Worm (Caenorhabditis elegans) whole organism, young adult: ENCODE results near the gene Y46G5A.18.

Source experiments
- B0019.2 ChIP-seq: fragments of 200-800 bp; sonication (Bioruptor generic); conservative IDR thresholded peaks from 2 replicates; pipeline ENCODE4 v1.3.6; 2022; ENCODE audit warnings: missing genetic modification reagents, missing genetic modification characterization, missing compliant biosample characterization
- F39B2.1 ChIP-seq: fragments of 200-800 bp; sonication (Bioruptor generic); IDR thresholded peaks from 2 replicates; pipeline ENCODE4 v1.3.6; 2022; ENCODE audit warnings: missing genetic modification reagents, missing genetic modification characterization, missing compliant biosample characterization
- Y53F4B.3 ChIP-seq: fragments of 200-800 bp; sonication (Bioruptor generic); IDR thresholded peaks from 2 replicates; pipeline ENCODE4 v1.3.6; 2022; ENCODE audit warnings: missing genetic modification reagents, missing genetic modification characterization, missing compliant biosample characterization
- Y56A3A.18 ChIP-seq: fragments of 200-800 bp; sonication (Bioruptor generic); IDR thresholded peaks from 2 replicates; pipeline ENCODE4 v1.3.6; 2022; ENCODE audit warnings: missing genetic modification reagents, missing genetic modification characterization, missing compliant biosample characterization
- Y95B8A.8 ChIP-seq: fragments of 200-800 bp; sonication (Bioruptor generic); IDR thresholded peaks from 2 replicates; pipeline ENCODE4 v1.3.6; 2022; ENCODE audit warnings: missing genetic modification reagents, missing genetic modification characterization, missing compliant biosample characterization
- aptf-3 ChIP-seq: fragments of 200-800 bp; sonication (Bioruptor generic); IDR thresholded peaks from 2 replicates; pipeline ENCODE4 v1.3.6; 2022; ENCODE audit warnings: missing genetic modification characterization, missing compliant biosample characterization
- atf-7 ChIP-seq: sonication (generic microtip); optimal IDR thresholded peaks from 2 replicates; lab custom pipeline; 2017; ENCODE audit warnings: mild to moderate bottlenecking, missing genetic modification characterization, missing compliant biosample characterization
- attf-5 ChIP-seq: fragments of 200-800 bp; sonication (Bioruptor generic); optimal IDR thresholded peaks from 2 replicates; lab custom pipeline; 2018; ENCODE audit warnings: mild to moderate bottlenecking, missing genetic modification characterization, missing compliant biosample characterization
- ceh-79 ChIP-seq: sonication (generic microtip); optimal IDR thresholded peaks from 2 replicates; lab custom pipeline; 2017; ENCODE audit warnings: mild to moderate bottlenecking, missing genetic modification characterization, missing compliant biosample characterization
- chd-7 ChIP-seq: sonication (generic microtip); optimal IDR thresholded peaks from 2 replicates; lab custom pipeline; 2016; ENCODE audit warnings: mild to moderate bottlenecking, missing genetic modification characterization, moderate library complexity, missing compliant biosample characterization
- die-1 ChIP-seq: sonication (generic microtip); optimal IDR thresholded peaks from 2 replicates; lab custom pipeline; 2016; ENCODE audit warnings: missing genotype, mild to moderate bottlenecking, missing genetic modification characterization, missing compliant biosample characterization
- dox-1 ChIP-seq: fragments of 200-800 bp; sonication (Bioruptor generic); IDR thresholded peaks from 2 replicates; pipeline ENCODE4 v1.3.6; 2022; ENCODE audit warnings: missing genetic modification reagents, missing genetic modification characterization, missing compliant biosample characterization
- dpl-1 ChIP-seq: fragments of 150-350 bp; optimal IDR thresholded peaks from 2 replicates; lab custom pipeline; 2014; ENCODE audit warnings: missing biosample characterization, missing genetic modification reagents, missing genetic modification characterization
- efl-1 ChIP-seq: fragments of 150-350 bp; optimal IDR thresholded peaks from 2 replicates; lab custom pipeline; 2014; ENCODE audit warnings: missing biosample characterization, missing genetic modification reagents, missing genetic modification characterization
- fkh-3 ChIP-seq: sonication (generic microtip); optimal IDR thresholded peaks from 2 replicates; lab custom pipeline; 2016; ENCODE audit warnings: mild to moderate bottlenecking, missing genetic modification characterization, missing compliant biosample characterization
- hlh-12 ChIP-seq: sonication (generic microtip); optimal IDR thresholded peaks from 2 replicates; lab custom pipeline; 2016; ENCODE audit warnings: missing genetic modification characterization, missing compliant biosample characterization
- hmg-1.2 ChIP-seq: fragments of 200-800 bp; sonication (Bioruptor generic); IDR thresholded peaks from 2 replicates; pipeline ENCODE4 v1.3.6; 2022; ENCODE audit warnings: missing genetic modification reagents, missing genetic modification characterization, missing compliant biosample characterization
- hmg-20 ChIP-seq: fragments of 200-800 bp; sonication (Bioruptor generic); IDR thresholded peaks from 2 replicates; pipeline ENCODE4 v1.3.6; 2022; ENCODE audit warnings: missing genetic modification reagents, missing genetic modification characterization, missing compliant biosample characterization
- hrde-1 ChIP-seq: sonication (generic microtip); optimal IDR thresholded peaks from 2 replicates; lab custom pipeline; 2016; ENCODE audit warnings: missing genetic modification characterization, mild to moderate bottlenecking, missing compliant biosample characterization, moderate library complexity, missing genotype, missing genetic modification reagents, borderline replicate concordance
- lin-26 ChIP-seq: fragments of 200-800 bp; sonication (Bioruptor generic); IDR thresholded peaks from 2 replicates; pipeline ENCODE4 v1.3.6; 2022; ENCODE audit warnings: missing genetic modification reagents, missing genetic modification characterization, missing compliant biosample characterization
- lin-35 ChIP-seq, 3 experiments: fragments of 150-350 bp in 2 of 3; sonication (generic microtip) in 1 of 3; optimal IDR thresholded peaks; 2 replicates each; lab custom pipeline; 2014 to 2018; ENCODE audit warnings: missing biosample characterization in 3 of 3, missing genetic modification characterization in 3 of 3, missing genetic modification reagents in 3 of 3
- lsl-1 ChIP-seq: fragments of 200-800 bp; sonication (Bioruptor generic); optimal IDR thresholded peaks from 2 replicates; lab custom pipeline; 2018; ENCODE audit warnings: mild to moderate bottlenecking, missing genetic modification characterization, moderate library complexity, missing compliant biosample characterization
- madf-8 ChIP-seq: fragments of 200-800 bp; sonication (Bioruptor generic); conservative IDR thresholded peaks from 2 replicates; pipeline ENCODE4 v1.3.6; 2022; ENCODE audit warnings: missing genetic modification reagents, missing genetic modification characterization, missing compliant biosample characterization
- mes-4 ChIP-seq: sonication (generic microtip); optimal IDR thresholded peaks from 2 replicates; lab custom pipeline; 2016; ENCODE audit warnings: missing genotype, missing genetic modification characterization, missing compliant biosample characterization
- nfya-2 ChIP-seq: fragments of 200-800 bp; sonication (Bioruptor generic); IDR thresholded peaks from 2 replicates; pipeline ENCODE4 v1.3.6; 2022; ENCODE audit warnings: missing genetic modification reagents, missing genetic modification characterization, missing compliant biosample characterization
- nfyb-1 ChIP-seq: fragments of 200-800 bp; sonication (Bioruptor generic); IDR thresholded peaks from 2 replicates; pipeline ENCODE4 v1.3.6; 2022; ENCODE audit warnings: missing genetic modification reagents, missing genetic modification characterization, missing compliant biosample characterization
- nhr-80 ChIP-seq: sonication (generic microtip); optimal IDR thresholded peaks from 2 replicates; lab custom pipeline; 2016; ENCODE audit warnings: missing genetic modification characterization, missing compliant biosample characterization
- nhr-90 ChIP-seq: sonication (generic microtip); optimal IDR thresholded peaks from 2 replicates; lab custom pipeline; 2016; ENCODE audit warnings: missing genotype, mild to moderate bottlenecking, missing genetic modification characterization, missing compliant biosample characterization
- pha-4 ChIP-seq: fragments of 150-350 bp; sonication (generic microtip); optimal IDR thresholded peaks from 2 replicates; lab custom pipeline; 2014; ENCODE audit warnings: missing biosample characterization, missing genetic modification reagents, missing genetic modification characterization
- sdz-38 ChIP-seq: sonication (generic microtip); optimal IDR thresholded peaks from 2 replicates; lab custom pipeline; 2016; ENCODE audit warnings: missing genotype, missing genetic modification characterization, missing compliant biosample characterization
- somi-1 ChIP-seq: fragments of 200-800 bp; sonication (Bioruptor generic); optimal IDR thresholded peaks from 2 replicates; lab custom pipeline; 2018; ENCODE audit warnings: mild to moderate bottlenecking, missing genetic modification characterization, missing compliant biosample characterization
- unc-130 ChIP-seq: sonication (generic microtip); optimal IDR thresholded peaks from 2 replicates; lab custom pipeline; 2016; ENCODE audit warnings: missing genetic modification reagents, missing genetic modification characterization, missing compliant biosample characterization
- xnd-1 ChIP-seq: sonication (generic microtip); optimal IDR thresholded peaks from 2 replicates; lab custom pipeline; 2016; ENCODE audit warnings: missing genotype, missing genetic modification reagents, missing genetic modification characterization, missing compliant biosample characterization
- zfh-2 ChIP-seq: fragments of 200-800 bp; sonication (Bioruptor generic); conservative IDR thresholded peaks from 2 replicates; pipeline ENCODE4 v1.3.6; 2022; ENCODE audit warnings: missing genetic modification reagents, missing genetic modification characterization, missing compliant biosample characterization
- ztf-26 ChIP-seq: sonication (generic microtip); optimal IDR thresholded peaks from 2 replicates; lab custom pipeline; 2017; ENCODE audit warnings: missing genetic modification characterization, missing compliant biosample characterization

Y46G5A.18 gene

ce11 chrII:12830347-12830746, 25.3 kb upstream of the Y46G5A.18 start, which contains the start of gene bcmo-1:
Gene bcmo-1, plus strand, starts transcription at chrII:12830676.
- TF ChIP-seq hmg-1.2 (GFP tag; lab: Robert Waterston, UW) (peak; percentile 37; the same call in 1 of the 2 replicates), hlh-12 (tag; lab: Kevin White, UChicago) (no peak), hmg-20 (GFP tag; lab: Robert Waterston, UW) (no peak), Y56A3A.18 (GFP tag; lab: Robert Waterston, UW) (no peak), unc-130 (GFP tag; lab: Kevin White, UChicago) (no peak)

ce11 chrII:12828863-12829262, 23.8 kb upstream of the Y46G5A.18 start, which contains the start of gene Y46G5A.23:
Gene Y46G5A.23, minus strand, starts transcription at chrII:12828963.
- TF ChIP-seq nhr-90 (tag; lab: Kevin White, UChicago), result no peak
- no peak for TF ChIP-seq F39B2.1
- TF ChIP-seq mes-4 (tag; lab: Kevin White, UChicago), result no peak
- no peak for TF ChIP-seq ztf-26 (tag; lab: Kevin White, UChicago)
- no peak for TF ChIP-seq ceh-79 (tag; lab: Kevin White, UChicago)
- TF ChIP-seq fkh-3 (tag; lab: Kevin White, UChicago), result no peak
- no peak for TF ChIP-seq efl-1
- no peak for TF ChIP-seq nfya-2 (GFP tag; lab: Robert Waterston, UW)
- TF ChIP-seq die-1, result no peak
- no peak for TF ChIP-seq atf-7 (tag; lab: Kevin White, UChicago)
- no peak for TF ChIP-seq B0019.2 (GFP tag; lab: Robert Waterston, UW)
- TF ChIP-seq somi-1 (GFP tag; lab: Kevin White, UChicago), result no peak
- no peak for TF ChIP-seq nfyb-1 (GFP tag; lab: Robert Waterston, UW)
- no peak for TF ChIP-seq xnd-1 (tag; lab: Kevin White, UChicago)
- no peak for TF ChIP-seq dpl-1 (GFP tag; lab: Kevin White, UChicago)
- no peak for TF ChIP-seq attf-5 (GFP tag; lab: Kevin White, UChicago)
- no peak for TF ChIP-seq chd-7 (tag; lab: Kevin White, UChicago)
- TF ChIP-seq madf-8 (GFP tag; lab: Robert Waterston, UW), result no peak
- TF ChIP-seq zfh-2 (GFP tag; lab: Robert Waterston, UW), result no peak
- TF ChIP-seq nhr-80 (tag; lab: Kevin White, UChicago), result no peak

- TF ChIP-seq unc-130 (GFP tag; lab: Kevin White, UChicago) (no peak), aptf-3 (GFP tag; lab: Robert Waterston, UW) (no peak), lin-35 (GFP tag; optimal IDR thresholded peaks at IDR 0.05; lab: Kevin White, UChicago) (no peak), Y95B8A.8 (GFP tag; lab: Robert Waterston, UW) (no peak), Y53F4B.3 (GFP tag; lab: Robert Waterston, UW) (no peak), zfh-2 (GFP tag; lab: Robert Waterston, UW) (no peak), pha-4 (tag; lab: Kevin White, UChicago) (no peak), sdz-38 (tag; lab: Kevin White, UChicago) (no peak), dox-1 (GFP tag; lab: Robert Waterston, UW) (no peak), lsl-1 (GFP tag; lab: Kevin White, UChicago) (no peak), lin-26 (GFP tag; lab: Robert Waterston, UW) (no peak), hrde-1 (tag; lab: Kevin White, UChicago) (no peak), ceh-79 (tag; lab: Kevin White, UChicago) (no peak)
Observed at ce11 chrII:12826752-12827151, 21.7 kb upstream of the Y46G5A.18 start, which contains the start of gene Y46G5A.38. Gene Y46G5A.38, plus strand, starts transcription at chrII:12827052.
